Worm (Caenorhabditis elegans) whole organism, L1 larva: Measurements from ENCODE around the gene ZK105.1.

ENCODE experiments used
- efl-3 ChIP-seq: fragments of 200-800 bp; sonication (Bioruptor generic); optimal IDR thresholded peaks from 2 replicates; lab custom pipeline; 2018; ENCODE audit warnings: mild to moderate bottlenecking, missing genetic modification characterization, missing compliant biosample characterization
- grh-1 ChIP-seq: fragments of 200-800 bp; sonication (Bioruptor generic); IDR thresholded peaks from 2 replicates; pipeline ENCODE4 v1.3.6; 2022; ENCODE audit warnings: missing genetic modification reagents, missing genetic modification characterization, missing compliant biosample characterization
- jun-1 ChIP-seq: fragments of 150-350 bp; optimal IDR thresholded peaks from 2 replicates; lab custom pipeline; 2014; ENCODE audit warnings: missing biosample characterization, missing genetic modification reagents, missing genetic modification characterization
- lin-15B ChIP-seq: fragments of 150-350 bp; sonication (generic microtip); optimal IDR thresholded peaks from 3 replicates; lab custom pipeline; 2014; ENCODE audit warnings: missing biosample characterization, missing genetic modification characterization
- mab-9 ChIP-seq: fragments of 200-800 bp; sonication (Bioruptor generic); IDR thresholded peaks from 2 replicates; pipeline ENCODE4 v1.3.6; 2022; ENCODE audit warnings: missing genetic modification reagents, missing genetic modification characterization, missing compliant biosample characterization
- nhr-28 ChIP-seq: fragments of 150-350 bp; optimal IDR thresholded peaks from 2 replicates; lab custom pipeline; 2014; ENCODE audit warnings: missing biosample characterization, missing genetic modification characterization
- nhr-85 ChIP-seq: sonication (generic microtip); peaks from one replicate; lab custom pipeline; 2016; ENCODE audit warnings: missing genetic modification characterization, inconsistent platforms, missing compliant biosample characterization
- pqm-1 ChIP-seq: sonication (generic microtip); optimal IDR thresholded peaks from 3 replicates; lab custom pipeline; 2017; ENCODE audit warnings: missing biosample characterization, missing genetic modification characterization
- snu-23 ChIP-seq: sonication (generic microtip); optimal IDR thresholded peaks from 2 replicates; lab custom pipeline; 2016; ENCODE audit warnings: missing genetic modification characterization, missing compliant biosample characterization
- sptf-1 ChIP-seq: fragments of 150-350 bp; optimal IDR thresholded peaks from 2 replicates; lab custom pipeline; 2014; ENCODE audit warnings: missing biosample characterization, missing genetic modification characterization
- vab-15 ChIP-seq: sonication (generic microtip); optimal IDR thresholded peaks from 2 replicates; lab custom pipeline; 2017; ENCODE audit warnings: missing genotype, mild to moderate bottlenecking, missing genetic modification characterization, missing compliant biosample characterization
- zag-1 ChIP-seq: fragments of 150-350 bp; optimal IDR thresholded peaks from 2 replicates; lab custom pipeline; 2014; ENCODE audit warnings: missing biosample characterization, missing genetic modification characterization
- zip-4 ChIP-seq: fragments of 200-800 bp; sonication (Bioruptor generic); optimal IDR thresholded peaks from 2 replicates; lab custom pipeline; 2018; ENCODE audit warnings: mild to moderate bottlenecking, missing genetic modification characterization, moderate library complexity, missing compliant biosample characterization

ZK105.1 gene

ce11 chrV:7761906-7762305 is 48.1 kb downstream of the ZK105.1 start:
- TF ChIP-seq vab-15 (tag; lab: Kevin White, UChicago) (no peak), jun-1 (tag; lab: Kevin White, UChicago) (no peak), grh-1 (GFP tag; lab: Robert Waterston, UW) (no peak), lin-15B (tag; lab: Kevin White, UChicago) (no peak), nhr-28 (tag; lab: Kevin White, UChicago) (no peak), efl-3 (no peak), zag-1 (no peak), nhr-85 (no peak), snu-23 (no peak), zip-4 (GFP tag; lab: Kevin White, UChicago) (no peak), pqm-1 (tag; lab: Kevin White, UChicago) (no peak), mab-9 (GFP tag; lab: Robert Waterston, UW) (no peak), sptf-1 (tag; lab: Kevin White, UChicago) (no peak)
- TF ChIP-seq, all 84 proteins: peak for 0
